Worm (Caenorhabditis elegans): ENCODE measurements around the gene str-198.

The str-198 gene

DNA sequence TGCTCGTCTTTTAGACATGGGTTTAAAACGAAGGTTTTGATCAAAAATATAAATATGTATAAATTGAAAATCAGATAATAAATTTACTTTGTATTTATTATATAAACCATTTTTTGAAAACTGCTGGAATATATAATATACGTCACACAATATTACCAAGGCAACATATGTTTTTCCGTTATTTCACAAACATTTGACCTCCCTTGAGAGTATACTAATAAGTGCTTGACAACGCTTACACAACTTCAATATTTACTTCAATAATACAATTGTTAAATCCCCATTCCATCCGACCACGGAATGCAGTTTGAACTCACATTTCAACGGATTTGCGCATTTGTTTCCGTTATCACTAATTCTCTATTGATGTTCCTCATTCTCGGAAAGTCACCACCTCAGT, at the start of gene str-198:
Gene str-198, plus strand, starts transcription at position 301 of the 400 bp plus-strand sequence.
- TF ChIP-seq flt-1 (GFP tag; IDR thresholded peaks at IDR 0.05), result no peak
- TF ChIP-seq tbx-37 (GFP tag; conservative IDR thresholded peaks at IDR 0.05), result no peak
- TF ChIP-seq ama-1 (optimal IDR thresholded peaks at IDR 0.05), result no peak
- no peak for TF ChIP-seq pes-1 (GFP tag; IDR thresholded peaks at IDR 0.05)
- TF ChIP-seq scrt-1 (GFP tag; IDR thresholded peaks at IDR 0.05), result no peak
- TF ChIP-seq sea-1 (GFP tag; conservative IDR thresholded peaks at IDR 0.05), result no peak
- TF ChIP-seq hmg-4 (GFP tag; optimal IDR thresholded peaks at IDR 0.05), result no peak
- TF ChIP-seq ceh-13 (GFP tag; optimal IDR thresholded peaks at IDR 0.05), result no peak
- TF ChIP-seq hnd-1 (tag; optimal IDR thresholded peaks at IDR 0.05), result no peak
- no peak for TF ChIP-seq ceh-36 (tag; optimal IDR thresholded peaks at IDR 0.05)
- no peak for TF ChIP-seq hmbx-1 (tag; optimal IDR thresholded peaks at IDR 0.05)
- no peak for TF ChIP-seq tbx-11 (GFP tag; IDR thresholded peaks at IDR 0.05)

DNA sequence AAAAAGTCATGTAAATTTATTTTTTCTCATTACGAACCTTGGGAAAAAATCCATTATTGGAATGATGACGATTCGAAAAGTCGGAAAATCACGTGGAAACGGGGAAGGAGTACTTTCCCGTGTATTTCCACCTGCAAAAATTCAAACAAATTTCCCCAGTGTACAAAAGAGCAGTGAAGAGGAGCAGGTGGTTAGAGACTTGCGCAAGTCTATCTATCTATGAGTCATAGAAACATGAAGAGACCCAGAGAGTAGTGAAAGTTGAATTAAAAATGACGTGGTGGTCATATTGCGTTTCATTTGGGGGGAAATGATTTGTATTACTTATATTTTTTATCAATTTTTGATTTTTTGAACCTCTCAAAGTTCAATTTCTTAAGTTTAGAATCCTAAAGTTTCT, 47.2 kb upstream of the str-198 start, which contains the start of gene nhr-50:
Gene nhr-50, minus strand, starts transcription at position 199 of the 400 bp plus-strand sequence.
- TF ChIP-seq ets-7 (tag; optimal IDR thresholded peaks at IDR 0.05) (no peak), tbx-11 (GFP tag; IDR thresholded peaks at IDR 0.05) (no peak), sea-1 (GFP tag; conservative IDR thresholded peaks at IDR 0.05) (no peak), hmbx-1 (tag; optimal IDR thresholded peaks at IDR 0.05) (no peak), B0310.2 (tag; optimal IDR thresholded peaks at IDR 0.05) (no peak), aly-1 (tag; optimal IDR thresholded peaks at IDR 0.05) (no peak), hmg-4 (GFP tag; optimal IDR thresholded peaks at IDR 0.05) (no peak), hnd-1 (tag; optimal IDR thresholded peaks at IDR 0.05) (no peak), F13C5.2 (tag; optimal IDR thresholded peaks at IDR 0.05) (no peak), ceh-13 (GFP tag; optimal IDR thresholded peaks at IDR 0.05) (no peak), tbx-37 (GFP tag; conservative IDR thresholded peaks at IDR 0.05) (no peak), tra-4 (tag; optimal IDR thresholded peaks at IDR 0.05) (no peak), scrt-1 (GFP tag; IDR thresholded peaks at IDR 0.05) (no peak), ceh-36 (tag; optimal IDR thresholded peaks at IDR 0.05) (no peak), flt-1 (GFP tag; IDR thresholded peaks at IDR 0.05) (no peak), ama-1 (optimal IDR thresholded peaks at IDR 0.05) (no peak)

DNA sequence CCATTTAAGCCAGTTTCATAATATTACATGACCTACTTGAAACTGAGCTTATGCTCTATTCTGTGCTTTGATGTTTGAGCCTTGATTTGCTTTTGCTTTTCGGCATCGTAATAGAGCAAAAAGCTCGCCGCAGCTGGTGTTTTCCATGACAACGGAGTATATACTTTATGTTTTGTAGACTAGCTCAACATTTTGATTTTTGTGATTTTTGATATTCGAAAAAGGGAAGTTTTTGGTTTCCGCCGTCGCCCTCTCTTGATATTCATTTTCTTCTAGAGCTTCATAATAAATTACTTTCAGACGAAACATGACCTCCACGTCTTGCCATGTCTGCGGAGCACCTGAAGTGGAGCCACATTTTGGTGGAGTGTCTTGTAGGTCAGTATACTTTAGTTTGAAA, 45.3 kb upstream of the str-198 start, which contains the start of gene nhr-63:
Gene nhr-63, plus strand, starts transcription at position 301 of the 400 bp plus-strand sequence.
- TF ChIP-seq ets-7 (tag; optimal IDR thresholded peaks at IDR 0.05), result no peak
- TF ChIP-seq sea-1 (GFP tag; conservative IDR thresholded peaks at IDR 0.05), result no peak
- no peak for TF ChIP-seq ceh-36 (tag; optimal IDR thresholded peaks at IDR 0.05)
- no peak for TF ChIP-seq aly-1 (tag; optimal IDR thresholded peaks at IDR 0.05)
- TF ChIP-seq hnd-1 (tag; optimal IDR thresholded peaks at IDR 0.05), result no peak
- no peak for TF ChIP-seq ama-1 (optimal IDR thresholded peaks at IDR 0.05)
- TF ChIP-seq B0310.2 (tag; optimal IDR thresholded peaks at IDR 0.05), result no peak

DNA sequence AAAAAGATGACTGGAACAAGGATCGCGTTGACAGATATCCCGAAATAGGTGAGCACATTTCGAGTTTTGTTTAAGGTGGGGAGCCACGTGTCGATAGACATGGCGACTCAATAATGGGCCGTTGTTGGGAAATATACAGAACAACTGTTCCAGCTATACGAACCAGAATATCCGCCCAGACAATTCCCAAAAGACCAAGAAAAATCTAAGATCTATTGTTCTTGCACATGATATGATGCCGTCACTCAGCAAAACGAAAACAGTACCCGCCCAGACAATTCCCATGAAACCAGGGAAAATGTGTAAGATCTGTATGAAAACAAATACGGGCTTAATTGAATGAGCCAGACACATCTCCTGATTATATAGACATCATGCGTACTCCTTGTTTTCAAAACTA, 40.1 kb upstream of the str-198 start, which contains the start of gene str-231:
Gene str-231, minus strand, starts transcription at position 101 of the 400 bp plus-strand sequence.
- TF ChIP-seq tbx-37 (GFP tag; conservative IDR thresholded peaks at IDR 0.05), result no peak

DNA sequence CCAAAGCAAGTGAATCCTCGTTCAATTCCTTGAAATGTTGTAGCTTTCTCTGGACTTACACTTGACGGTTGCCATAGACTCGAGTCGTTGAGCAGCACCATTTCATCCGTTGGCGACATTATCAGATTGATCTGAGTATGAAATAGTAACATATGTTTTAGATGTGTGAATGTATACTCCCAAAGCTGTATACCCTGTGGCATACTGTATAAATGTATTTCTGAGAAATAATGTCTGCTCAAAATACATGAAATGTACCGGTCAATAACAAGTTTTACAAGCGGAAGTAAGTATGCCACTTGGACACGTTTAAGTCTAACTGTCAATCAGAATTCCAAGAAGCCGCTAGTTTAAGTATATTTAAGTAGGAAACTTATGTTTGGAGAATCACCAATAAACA, 38.0 kb upstream of the str-198 start, which contains the start of gene str-233:
Gene str-233, minus strand, starts transcription at position 101 of the 400 bp plus-strand sequence.
- TF ChIP-seq tbx-37 (GFP tag; conservative IDR thresholded peaks at IDR 0.05), result no peak
- TF ChIP-seq hmg-4 (GFP tag; optimal IDR thresholded peaks at IDR 0.05), result no peak
- TF ChIP-seq flt-1 (GFP tag; IDR thresholded peaks at IDR 0.05), result no peak
- TF ChIP-seq tbx-11 (GFP tag; IDR thresholded peaks at IDR 0.05), result no peak
- no peak for TF ChIP-seq B0310.2 (tag; optimal IDR thresholded peaks at IDR 0.05)
- TF ChIP-seq hnd-1 (tag; optimal IDR thresholded peaks at IDR 0.05), result no peak
- TF ChIP-seq pes-1 (GFP tag; IDR thresholded peaks at IDR 0.05), result no peak

DNA sequence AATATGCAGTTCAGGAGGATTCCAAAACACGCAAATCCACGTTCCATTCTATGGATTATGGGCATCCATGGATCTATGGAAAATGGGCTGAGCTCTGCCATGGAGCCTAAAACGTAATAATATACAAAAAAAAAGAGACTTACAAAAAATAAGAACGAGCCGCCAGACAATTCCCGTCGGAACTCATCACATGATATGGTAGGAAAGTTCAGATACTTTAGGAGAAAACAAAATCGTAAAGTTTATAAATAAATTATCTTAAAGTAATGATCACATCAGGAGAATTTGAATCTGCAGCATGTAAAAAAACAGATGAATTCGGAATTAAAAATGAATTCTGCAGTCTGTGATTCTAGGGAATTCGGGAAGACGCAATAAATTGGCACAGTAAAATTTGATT, 32.0 kb upstream of the str-198 start, which contains the start of gene str-232:
Gene str-232, minus strand, starts transcription at position 101 of the 400 bp plus-strand sequence.
- TF ChIP-seq aly-1 (tag; optimal IDR thresholded peaks at IDR 0.05) (no peak), ets-7 (tag; optimal IDR thresholded peaks at IDR 0.05) (no peak), sea-1 (GFP tag; conservative IDR thresholded peaks at IDR 0.05) (no peak), tbx-37 (GFP tag; conservative IDR thresholded peaks at IDR 0.05) (no peak), flt-1 (GFP tag; IDR thresholded peaks at IDR 0.05) (no peak), pes-1 (GFP tag; IDR thresholded peaks at IDR 0.05) (no peak), hnd-1 (tag; optimal IDR thresholded peaks at IDR 0.05) (no peak), tra-4 (tag; optimal IDR thresholded peaks at IDR 0.05) (no peak), ceh-36 (tag; optimal IDR thresholded peaks at IDR 0.05) (no peak), hmbx-1 (tag; optimal IDR thresholded peaks at IDR 0.05) (no peak), ceh-13 (GFP tag; optimal IDR thresholded peaks at IDR 0.05) (no peak), F13C5.2 (tag; optimal IDR thresholded peaks at IDR 0.05) (no peak), hmg-4 (GFP tag; optimal IDR thresholded peaks at IDR 0.05) (no peak), tbx-11 (GFP tag; IDR thresholded peaks at IDR 0.05) (no peak), B0310.2 (tag; optimal IDR thresholded peaks at IDR 0.05) (no peak), ama-1 (optimal IDR thresholded peaks at IDR 0.05) (no peak), scrt-1 (GFP tag; IDR thresholded peaks at IDR 0.05) (no peak)

DNA sequence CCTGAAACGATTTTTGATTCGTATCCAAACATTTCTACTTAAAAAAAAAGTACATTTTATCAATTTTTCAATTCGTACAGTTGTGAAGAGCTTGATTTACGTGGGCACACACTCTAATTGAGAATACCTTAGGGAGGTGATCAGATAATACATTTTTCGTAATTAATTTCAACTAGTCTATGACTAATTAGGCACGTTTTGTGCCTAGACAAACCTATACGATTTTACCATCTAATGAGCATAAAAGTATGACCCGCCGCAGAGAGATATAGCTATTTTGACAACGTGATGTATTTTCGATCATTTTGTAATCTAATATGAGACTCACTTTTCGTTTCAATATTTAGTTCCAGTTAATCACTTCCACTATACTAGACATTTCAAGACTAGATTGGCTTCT, 30.6 kb upstream of the str-198 start:
- TF ChIP-seq tra-4 (tag; optimal IDR thresholded peaks at IDR 0.05) (no peak), sea-1 (GFP tag; conservative IDR thresholded peaks at IDR 0.05) (no peak), ceh-36 (tag; optimal IDR thresholded peaks at IDR 0.05) (no peak), flt-1 (GFP tag; IDR thresholded peaks at IDR 0.05) (no peak)

DNA sequence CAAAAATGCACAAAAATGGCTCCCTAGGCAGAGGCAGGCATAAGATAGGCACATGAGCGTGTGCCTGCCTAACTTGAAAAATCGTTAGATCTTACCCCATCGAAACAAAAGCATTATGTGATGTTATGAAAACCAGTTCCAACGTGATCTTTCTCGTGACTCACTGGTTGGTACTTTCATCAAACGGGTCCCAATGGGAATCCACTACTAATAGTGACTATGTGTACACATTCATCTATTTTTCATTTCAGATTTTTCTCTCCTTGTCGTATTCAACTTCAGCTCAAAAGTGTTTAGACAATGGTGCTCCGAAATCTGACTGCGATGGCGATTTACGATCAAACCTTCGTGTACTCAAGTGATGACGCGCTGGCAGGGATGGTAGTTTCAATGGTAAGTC, 29.9 kb upstream of the str-198 start, which contains the start of gene srx-43:
Gene srx-43, plus strand, starts transcription at position 301 of the 400 bp plus-strand sequence.
- TF ChIP-seq F13C5.2 (tag; optimal IDR thresholded peaks at IDR 0.05) (no peak), scrt-1 (GFP tag; IDR thresholded peaks at IDR 0.05) (no peak), hmg-4 (GFP tag; optimal IDR thresholded peaks at IDR 0.05) (no peak), tra-4 (tag; optimal IDR thresholded peaks at IDR 0.05) (no peak), tbx-37 (GFP tag; conservative IDR thresholded peaks at IDR 0.05) (no peak), flt-1 (GFP tag; IDR thresholded peaks at IDR 0.05) (no peak), pes-1 (GFP tag; IDR thresholded peaks at IDR 0.05) (no peak)
